Fruit fly (Drosophila melanogaster): Measurements from ENCODE around the gene Nup107.

The Nup107 gene

dm6 chr2L:10721535-10721934 is 14.3 kb downstream of the Nup107 start:
- TF ChIP-seq psq (optimal IDR thresholded peaks at IDR 0.05) (no peak), insv (optimal IDR thresholded peaks at IDR 0.05) (no peak), h (optimal IDR thresholded peaks at IDR 0.05) (no peak), Sin3A (optimal IDR thresholded peaks at IDR 0.05) (no peak), Myc (optimal IDR thresholded peaks at IDR 0.05) (no peak), ttk (optimal IDR thresholded peaks at IDR 0.05) (no peak)

- no peak for TF ChIP-seq h (optimal IDR thresholded peaks at IDR 0.05)
- no peak for TF ChIP-seq psq (optimal IDR thresholded peaks at IDR 0.05)
- TF ChIP-seq Sin3A (optimal IDR thresholded peaks at IDR 0.05): no peak
- TF ChIP-seq Myc (optimal IDR thresholded peaks at IDR 0.05): no peak
- TF ChIP-seq insv (optimal IDR thresholded peaks at IDR 0.05): no peak
Observed at dm6 chr2L:10711221-10711620, 24.6 kb downstream of the Nup107 start.

- TF ChIP-seq Myc (optimal IDR thresholded peaks at IDR 0.05): no peak
- TF ChIP-seq ttk (optimal IDR thresholded peaks at IDR 0.05): no peak
- no peak for TF ChIP-seq Sin3A (optimal IDR thresholded peaks at IDR 0.05)
Observed at dm6 chr2L:10709353-10709752, 26.5 kb downstream of the Nup107 start, which contains the start of gene Lip2. TSS of gene Lip2 (minus strand) at chr2L:10709453.

dm6 chr2L:10708089-10708488 is 27.8 kb downstream of the Nup107 start:
- no peak for TF ChIP-seq ttk (optimal IDR thresholded peaks at IDR 0.05)
- no peak for TF ChIP-seq insv (optimal IDR thresholded peaks at IDR 0.05)
- no peak for TF ChIP-seq Sin3A (optimal IDR thresholded peaks at IDR 0.05)
- no peak for TF ChIP-seq Myc (optimal IDR thresholded peaks at IDR 0.05)
- no peak for TF ChIP-seq psq (optimal IDR thresholded peaks at IDR 0.05)
- TF ChIP-seq h (optimal IDR thresholded peaks at IDR 0.05): no peak

dm6 chr2L:10706267-10706666 is 29.6 kb downstream of the Nup107 start:
- TF ChIP-seq h (optimal IDR thresholded peaks at IDR 0.05) (no peak), psq (optimal IDR thresholded peaks at IDR 0.05) (no peak), Sin3A (optimal IDR thresholded peaks at IDR 0.05) (no peak), Myc (optimal IDR thresholded peaks at IDR 0.05) (no peak), ttk (optimal IDR thresholded peaks at IDR 0.05) (no peak), insv (optimal IDR thresholded peaks at IDR 0.05) (no peak)

- TF ChIP-seq h (optimal IDR thresholded peaks at IDR 0.05) (no peak), insv (optimal IDR thresholded peaks at IDR 0.05) (no peak), Myc (optimal IDR thresholded peaks at IDR 0.05) (no peak), psq (optimal IDR thresholded peaks at IDR 0.05) (no peak), Sin3A (optimal IDR thresholded peaks at IDR 0.05) (no peak), ttk (optimal IDR thresholded peaks at IDR 0.05) (no peak)
Observed at dm6 chr2L:10704425-10704824, 31.4 kb downstream of the Nup107 start.

- TF ChIP-seq psq (optimal IDR thresholded peaks at IDR 0.05) (no peak), ttk (optimal IDR thresholded peaks at IDR 0.05) (no peak), Myc (optimal IDR thresholded peaks at IDR 0.05) (no peak), Sin3A (optimal IDR thresholded peaks at IDR 0.05) (no peak), insv (optimal IDR thresholded peaks at IDR 0.05) (no peak), h (optimal IDR thresholded peaks at IDR 0.05) (no peak)
Observed at dm6 chr2L:10703281-10703680, 32.6 kb downstream of the Nup107 start, which contains the start of gene CG6415. TSS of gene CG6415 (plus strand) at chr2L:10703621.

dm6 chr2L:10701499-10702062 is 34.3 kb downstream of the Nup107 start, which contains the start of gene Lip1:
TSS of gene Lip1 (minus strand) at chr2L:10701544.
- no peak for TF ChIP-seq h (optimal IDR thresholded peaks at IDR 0.05)
- TF ChIP-seq Sin3A (optimal IDR thresholded peaks at IDR 0.05): no peak
- TF ChIP-seq ttk (optimal IDR thresholded peaks at IDR 0.05): no peak
- no peak for TF ChIP-seq Myc (optimal IDR thresholded peaks at IDR 0.05)
- no peak for TF ChIP-seq psq (optimal IDR thresholded peaks at IDR 0.05)

- TF ChIP-seq ttk (optimal IDR thresholded peaks at IDR 0.05): no peak
- TF ChIP-seq insv (optimal IDR thresholded peaks at IDR 0.05): no peak
- TF ChIP-seq Myc (optimal IDR thresholded peaks at IDR 0.05): no peak
- no peak for TF ChIP-seq psq (optimal IDR thresholded peaks at IDR 0.05)
Observed at dm6 chr2L:10697992-10698391, 37.9 kb downstream of the Nup107 start, which contains the start of gene CG7300. TSS of gene CG7300 (minus strand) at chr2L:10698043.

- TF ChIP-seq Sin3A (optimal IDR thresholded peaks at IDR 0.05) (no peak), Myc (optimal IDR thresholded peaks at IDR 0.05) (no peak), psq (optimal IDR thresholded peaks at IDR 0.05) (no peak)
Observed at dm6 chr2L:10694053-10694618, 41.7 kb downstream of the Nup107 start, which contains the start of gene CG17108. TSS of gene CG17108 (minus strand) at chr2L:10694103.

- TF ChIP-seq h (optimal IDR thresholded peaks at IDR 0.05) (no peak), insv (optimal IDR thresholded peaks at IDR 0.05) (no peak), psq (optimal IDR thresholded peaks at IDR 0.05) (no peak)
Observed at dm6 chr2L:10693018-10693417, 42.9 kb downstream of the Nup107 start.

- TF ChIP-seq Myc (optimal IDR thresholded peaks at IDR 0.05): no peak
- no peak for TF ChIP-seq psq (optimal IDR thresholded peaks at IDR 0.05)
- TF ChIP-seq insv (optimal IDR thresholded peaks at IDR 0.05): no peak
- no peak for TF ChIP-seq h (optimal IDR thresholded peaks at IDR 0.05)
- TF ChIP-seq ttk (optimal IDR thresholded peaks at IDR 0.05): no peak
- TF ChIP-seq Sin3A (optimal IDR thresholded peaks at IDR 0.05): no peak
Observed at dm6 chr2L:10689221-10690034, 46.4 kb downstream of the Nup107 start, which contains the start of gene CG7294. TSS of gene CG7294 (minus strand) at chr2L:10689271.

Data from Kc167 (cell line).